Worm (Caenorhabditis elegans): ENCODE measurements around the gene clp-7.

clp-7 gene

ce11 chrIV:1458192-1458591 lies 12.4 kb upstream of the clp-7 start:
- no peak for TF ChIP-seq lin-39 (tag; optimal IDR thresholded peaks at IDR 0.05)
- TF ChIP-seq Y55F3AM.14 (GFP tag; optimal IDR thresholded peaks at IDR 0.05), result peak; percentile 32
- TF ChIP-seq nhr-6 (tag; optimal IDR thresholded peaks at IDR 0.05), result no peak
- no peak for TF ChIP-seq crh-2 (tag; optimal IDR thresholded peaks at IDR 0.05)
- no peak for TF ChIP-seq egl-27 (tag; optimal IDR thresholded peaks at IDR 0.05)

ce11 chrIV:1456775-1457174 lies 11.0 kb upstream of the clp-7 start, which contains the start of gene nadk-1:
Gene nadk-1 (plus strand): TSS chrIV:1457075.
- TF ChIP-seq zag-1 (tag; optimal IDR thresholded peaks at IDR 0.05), result no peak

- TF ChIP-seq unc-62 (GFP tag; optimal IDR thresholded peaks at IDR 0.05), result no peak
- TF ChIP-seq dmd-4 (tag; optimal IDR thresholded peaks at IDR 0.05), result no peak
- no peak for TF ChIP-seq lin-13 (GFP tag; optimal IDR thresholded peaks at IDR 0.05)
- TF ChIP-seq crh-2 (tag; optimal IDR thresholded peaks at IDR 0.05), result no peak
- TF ChIP-seq ztf-11 (tag; optimal IDR thresholded peaks at IDR 0.05), result no peak
- TF ChIP-seq skn-1 (tag; optimal IDR thresholded peaks at IDR 0.05), result no peak
- no peak for TF ChIP-seq elt-3 (tag; optimal IDR thresholded peaks at IDR 0.05)
- no peak for TF ChIP-seq peb-1 (tag; optimal IDR thresholded peaks at IDR 0.05)
- no peak for TF ChIP-seq nhr-21 (tag; optimal IDR thresholded peaks at IDR 0.05)
- peak; percentile 6 for TF ChIP-seq nhr-25 (tag; optimal IDR thresholded peaks at IDR 0.05)
- TF ChIP-seq sma-9 (GFP tag; optimal IDR thresholded peaks at IDR 0.05), result peak; percentile 62
- no peak for TF ChIP-seq sma-9 (tag; optimal IDR thresholded peaks at IDR 0.05)
- TF ChIP-seq R02D3.7 (tag; optimal IDR thresholded peaks at IDR 0.05), result no peak
- no peak for TF ChIP-seq lin-11 (tag; optimal IDR thresholded peaks at IDR 0.05)
- no peak for TF ChIP-seq unc-39 (tag; optimal IDR thresholded peaks at IDR 0.05)
- no peak for TF ChIP-seq sma-3 (GFP tag; optimal IDR thresholded peaks at IDR 0.05)
- no peak for TF ChIP-seq nhr-11 (tag; optimal IDR thresholded peaks at IDR 0.05)
- TF ChIP-seq ceh-16 (tag; optimal IDR thresholded peaks at IDR 0.05), result no peak
- TF ChIP-seq egl-27 (tag; optimal IDR thresholded peaks at IDR 0.05), result no peak
- TF ChIP-seq aly-2 (tag; optimal IDR thresholded peaks at IDR 0.05), result no peak
- no peak for TF ChIP-seq ztf-1 (GFP tag; conservative IDR thresholded peaks at IDR 0.05)
- no peak for TF ChIP-seq mab-5 (tag; optimal IDR thresholded peaks at IDR 0.05)
- TF ChIP-seq nhr-6 (tag; optimal IDR thresholded peaks at IDR 0.05), result no peak
- TF ChIP-seq gmeb-1 (tag; optimal IDR thresholded peaks at IDR 0.05), result no peak
- no peak for TF ChIP-seq mdl-1 (tag; optimal IDR thresholded peaks at IDR 0.05)
- no peak for TF ChIP-seq nhr-23 (tag; optimal IDR thresholded peaks at IDR 0.05)
- peak; percentile 87 for TF ChIP-seq fos-1 (tag; optimal IDR thresholded peaks at IDR 0.05)
- peak; percentile 18 for TF ChIP-seq nhr-129 (tag; optimal IDR thresholded peaks at IDR 0.05)
- no peak for TF ChIP-seq nhr-77 (tag; optimal IDR thresholded peaks at IDR 0.05)
- TF ChIP-seq sem-4 (tag; optimal IDR thresholded peaks at IDR 0.05), result no peak
- no peak for TF ChIP-seq mbf-1 (tag; optimal IDR thresholded peaks at IDR 0.05)
- TF ChIP-seq F13H6.1 (tag; optimal IDR thresholded peaks at IDR 0.05), result peak; percentile 41
Observed at ce11 chrIV:1455006-1455405, 9.2 kb upstream of the clp-7 start.

- TF ChIP-seq aly-2 (tag; optimal IDR thresholded peaks at IDR 0.05) (no peak), nhr-129 (tag; optimal IDR thresholded peaks at IDR 0.05) (peak; percentile 41), nhr-237 (tag; optimal IDR thresholded peaks at IDR 0.05) (no peak), skn-1 (tag; optimal IDR thresholded peaks at IDR 0.05) (peak; percentile 37), crh-2 (tag; optimal IDR thresholded peaks at IDR 0.05) (peak; percentile 93), peb-1 (tag; optimal IDR thresholded peaks at IDR 0.05) (no peak), ztf-4 (tag; optimal IDR thresholded peaks at IDR 0.05) (no peak), fos-1 (tag; optimal IDR thresholded peaks at IDR 0.05) (peak; percentile 70), ama-1 (optimal IDR thresholded peaks at IDR 0.05) (no peak), blmp-1 (tag; optimal IDR thresholded peaks at IDR 0.05; ENCODE audit: insufficient read depth) (no peak), egl-27 (tag; optimal IDR thresholded peaks at IDR 0.05) (no peak), sma-9 (GFP tag; optimal IDR thresholded peaks at IDR 0.05) (peak; percentile 82), sma-9 (tag; optimal IDR thresholded peaks at IDR 0.05) (no peak), nhr-25 (tag; optimal IDR thresholded peaks at IDR 0.05) (peak; percentile 62), alr-1 (tag; optimal IDR thresholded peaks at IDR 0.05) (no peak), gmeb-1 (tag; optimal IDR thresholded peaks at IDR 0.05) (peak; percentile 61), F13H6.1 (tag; optimal IDR thresholded peaks at IDR 0.05) (peak; percentile 46), sma-3 (GFP tag; optimal IDR thresholded peaks at IDR 0.05) (peak; percentile 74), mdl-1 (tag; optimal IDR thresholded peaks at IDR 0.05) (peak in 1 of 2 experiments; percentile 12), lsy-2 (tag; optimal IDR thresholded peaks at IDR 0.05) (peak in 1 of 2 experiments; percentile 40), zag-1 (tag; optimal IDR thresholded peaks at IDR 0.05) (no peak), nhr-10 (tag; optimal IDR thresholded peaks at IDR 0.05) (no peak), elt-1 (tag; optimal IDR thresholded peaks at IDR 0.05) (no peak), snpc-4 (tag; optimal IDR thresholded peaks at IDR 0.05) (no peak), nhr-6 (tag; optimal IDR thresholded peaks at IDR 0.05) (peak; percentile 15)
Observed at ce11 chrIV:1454194-1454593, 8.4 kb upstream of the clp-7 start.

All from whole organism, L2 larva.